Fruit fly (Drosophila melanogaster): Measurements from ENCODE around the gene CkIIalpha-i3.

DNA sequence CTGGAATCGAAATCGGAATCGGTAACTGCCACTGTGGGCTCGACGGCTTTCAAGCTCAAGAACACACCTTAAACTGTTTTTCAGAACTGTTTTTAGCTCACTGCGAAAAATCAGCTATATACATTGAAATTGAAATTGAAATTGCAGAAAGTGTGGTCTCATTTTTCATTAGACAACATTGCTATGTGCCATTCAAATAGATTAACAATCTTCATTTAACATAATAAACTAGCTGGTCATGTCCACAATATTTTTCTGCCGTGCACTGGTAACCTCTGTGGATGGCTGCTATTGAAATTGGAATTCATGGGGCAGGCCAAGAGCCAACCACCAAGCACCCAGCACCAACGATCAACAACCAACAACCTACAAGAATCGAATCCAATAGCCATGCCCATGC is 25.5 kb upstream of the CkIIalpha-i3 start:
- TF ChIP-seq Sox15 (GFP tag; optimal IDR thresholded peaks at IDR 0.05) (peak; percentile 23), CG6854 (GFP tag; optimal IDR thresholded peaks at IDR 0.05) (no peak), dsx (GFP tag; optimal IDR thresholded peaks at IDR 0.05; ENCODE audit: poor library complexity, severe bottlenecking) (peak; percentile 70), CG16779 (tag; optimal IDR thresholded peaks at IDR 0.05) (no peak), svp (GFP tag) (peak; percentile 72), CG6792 (GFP tag; optimal IDR thresholded peaks at IDR 0.05) (peak; percentile 62), achi (GFP tag; optimal IDR thresholded peaks at IDR 0.05) (peak; percentile 61), CG3919 (GFP tag; optimal IDR thresholded peaks at IDR 0.05) (peak; percentile 67), CG8319 (GFP tag; optimal IDR thresholded peaks at IDR 0.05) (peak; percentile 68), salr (GFP tag; optimal IDR thresholded peaks at IDR 0.05) (peak in 1 of 2 experiments; percentile 59), CG6276 (GFP tag; optimal IDR thresholded peaks at IDR 0.05) (peak; percentile 5), Gug (GFP tag; IDR thresholded peaks at IDR 0.05) (peak; percentile 39; the same call in 1 of the 2 replicates), Lpt (GFP tag; optimal IDR thresholded peaks at IDR 0.05) (peak; percentile 30)

All from whole organism, prepupa.